Fruit fly (Drosophila melanogaster) S2 (cell line): ENCODE results near the gene ChT.

Experiments used
- CG8478 ChIP-seq: fragments of >200 bp; optimal IDR thresholded peaks from 2 replicates; lab custom pipeline; 2018
- CTCF ChIP-seq, 2 experiments: fragments of >200 bp; optimal IDR thresholded peaks; 2 replicates each; lab custom pipeline; 2018

ChT gene

dm6 chr3R:18680332-18680731, at the start of gene ChT, which contains the start of gene CG46318:
Gene ChT, plus strand, starts transcription at chr3R:18680604.
Gene CG46318, plus strand, starts transcription at chr3R:18680604.
- no peak for TF ChIP-seq CTCF (optimal IDR thresholded peaks at IDR 0.05; lab: Kevin White, UChicago)
- no peak for TF ChIP-seq CG8478 (lab: Kevin White, UChicago)

dm6 chr3R:18633099-18633498, 47.3 kb upstream of the ChT start:
- TF ChIP-seq CG8478 (lab: Kevin White, UChicago) (no peak), CTCF (optimal IDR thresholded peaks at IDR 0.05; lab: Kevin White, UChicago) (no peak)

- TF ChIP-seq CG8478 (lab: Kevin White, UChicago), result no peak
- no peak for TF ChIP-seq CTCF (optimal IDR thresholded peaks at IDR 0.05; lab: Kevin White, UChicago)
Measured at dm6 chr3R:18639662-18640061, 40.7 kb upstream of the ChT start.

dm6 chr3R:18641242-18641757, 39.1 kb upstream of the ChT start, which contains the start of gene CG14301:
Gene CG14301, minus strand, starts transcription at chr3R:18641457.
- no peak for TF ChIP-seq CTCF (optimal IDR thresholded peaks at IDR 0.05; lab: Kevin White, UChicago)
- no peak for TF ChIP-seq CG8478 (lab: Kevin White, UChicago)

dm6 chr3R:18643646-18644045, 36.8 kb upstream of the ChT start:
- TF ChIP-seq CG8478 (lab: Kevin White, UChicago), result no peak
- TF ChIP-seq CTCF (optimal IDR thresholded peaks at IDR 0.05; lab: Kevin White, UChicago), result no peak

dm6 chr3R:18658380-18658944, 21.9 kb upstream of the ChT start:
- no peak for TF ChIP-seq CG8478 (lab: Kevin White, UChicago)
- no peak for TF ChIP-seq CTCF (optimal IDR thresholded peaks at IDR 0.05; lab: Kevin White, UChicago)

- TF ChIP-seq CG8478 (lab: Kevin White, UChicago), result no peak
- no peak for TF ChIP-seq CTCF (optimal IDR thresholded peaks at IDR 0.05; lab: Kevin White, UChicago)
Measured at dm6 chr3R:18658945-18659642, 21.3 kb upstream of the ChT start, which contains the start of the genes CG31224 and CstF64. Gene CG31224, minus strand, starts transcription at chr3R:18659309. Gene CstF64, plus strand, starts transcription at chr3R:18659618.

- TF ChIP-seq CG8478 (lab: Kevin White, UChicago), result no peak
- peak in 1 of 2 experiments; percentile 18 for TF ChIP-seq CTCF (optimal IDR thresholded peaks at IDR 0.05; lab: Kevin White, UChicago)
Measured at dm6 chr3R:18663525-18663924, 16.9 kb upstream of the ChT start, which contains the start of the genes Cpsf73 and Gos28. Gene Cpsf73, minus strand, starts transcription at chr3R:18663552. Gene Gos28, plus strand, starts transcription at chr3R:18663738.

dm6 chr3R:18665061-18665460, 15.3 kb upstream of the ChT start, which contains the start of gene CG31231:
Gene CG31231, plus strand, starts transcription at chr3R:18665361.
- no peak for TF ChIP-seq CG8478 (lab: Kevin White, UChicago)
- TF ChIP-seq CTCF (optimal IDR thresholded peaks at IDR 0.05; lab: Kevin White, UChicago), result no peak

- TF ChIP-seq CTCF (optimal IDR thresholded peaks at IDR 0.05; lab: Kevin White, UChicago), result no peak
- no peak for TF ChIP-seq CG8478 (lab: Kevin White, UChicago)
Measured at dm6 chr3R:18667659-18668248, 12.7 kb upstream of the ChT start, which contains the start of gene CG31229. Gene CG31229, plus strand, starts transcription at chr3R:18667852.

- TF ChIP-seq CG8478 (lab: Kevin White, UChicago), result no peak
- no peak for TF ChIP-seq CTCF (optimal IDR thresholded peaks at IDR 0.05; lab: Kevin White, UChicago)
Measured at dm6 chr3R:18669152-18669551, 11.3 kb upstream of the ChT start, which contains the start of gene CG7702. Gene CG7702, plus strand, starts transcription at chr3R:18669390.

- TF ChIP-seq CTCF (optimal IDR thresholded peaks at IDR 0.05; lab: Kevin White, UChicago) (no peak), CG8478 (lab: Kevin White, UChicago) (no peak)
Measured at dm6 chr3R:18669812-18670211, 10.6 kb upstream of the ChT start.

- TF ChIP-seq CG8478 (lab: Kevin White, UChicago) (no peak), CTCF (optimal IDR thresholded peaks at IDR 0.05; lab: Kevin White, UChicago) (no peak)
Measured at dm6 chr3R:18670441-18671111, 9.8 kb upstream of the ChT start.

dm6 chr3R:18671112-18671729, 9.2 kb upstream of the ChT start, which contains the start of gene CG31230:
Gene CG31230, plus strand, starts transcription at chr3R:18671679.
- TF ChIP-seq CTCF (optimal IDR thresholded peaks at IDR 0.05; lab: Kevin White, UChicago), result no peak
- no peak for TF ChIP-seq CG8478 (lab: Kevin White, UChicago)
